Worm (Caenorhabditis elegans) whole organism, L2 larva: ENCODE measurements around the gene tmc-1.

Experiments used
- R02D3.7 ChIP-seq: fragments of 150-350 bp; optimal IDR thresholded peaks from 2 replicates; lab custom pipeline; 2014; ENCODE audit warnings: missing biosample characterization, missing genetic modification characterization
- aly-2 ChIP-seq: fragments of 150-350 bp; optimal IDR thresholded peaks from 2 replicates; lab custom pipeline; 2014; ENCODE audit warnings: missing biosample characterization, missing genetic modification characterization
- ceh-82 ChIP-seq: fragments of 150-350 bp; optimal IDR thresholded peaks from 2 replicates; lab custom pipeline; 2014; ENCODE audit warnings: missing biosample characterization, missing genetic modification characterization
- fos-1 ChIP-seq: fragments of 150-350 bp; optimal IDR thresholded peaks from 2 replicates; lab custom pipeline; 2014; ENCODE audit warnings: missing biosample characterization, missing genetic modification characterization
- mdl-1 ChIP-seq, 2 experiments: fragments of 150-350 bp in 1 of 2; sonication (generic microtip) in 1 of 2; optimal IDR thresholded peaks; 2 replicates each; lab custom pipeline; 2017; ENCODE audit warnings: missing biosample characterization in 2 of 2, missing genetic modification characterization in 2 of 2
- sem-4 ChIP-seq: fragments of 150-350 bp; optimal IDR thresholded peaks from 2 replicates; lab custom pipeline; 2014; ENCODE audit warnings: missing biosample characterization, missing genetic modification reagents, missing genetic modification characterization
- snpc-4 ChIP-seq: fragments of 150-350 bp; optimal IDR thresholded peaks from 2 replicates; lab custom pipeline; 2014; ENCODE audit warnings: missing biosample characterization, missing genetic modification characterization
- unc-62 ChIP-seq: fragments of 150-350 bp; optimal IDR thresholded peaks from 2 replicates; lab custom pipeline; 2014; ENCODE audit warnings: missing biosample characterization, missing genetic modification reagents, missing genetic modification characterization
- ztf-11 ChIP-seq: sonication (generic microtip); optimal IDR thresholded peaks from 2 replicates; lab custom pipeline; 2017; ENCODE audit warnings: missing biosample characterization, missing genetic modification characterization

ce11 chrX:1121575-1121974 is 40.4 kb upstream of the tmc-1 start:
- TF ChIP-seq R02D3.7 (tag; lab: Kevin White, UChicago), result no peak
- TF ChIP-seq unc-62 (GFP tag; lab: Kevin White, UChicago), result no peak
- no peak for TF ChIP-seq snpc-4
- no peak for TF ChIP-seq ceh-82 (tag; lab: Kevin White, UChicago)
- TF ChIP-seq fos-1, result no peak
- TF ChIP-seq ztf-11 (tag; lab: Kevin White, UChicago), result no peak
- no peak for TF ChIP-seq aly-2 (tag; lab: Kevin White, UChicago)
- no peak for TF ChIP-seq sem-4 (tag; lab: Kevin White, UChicago)
- TF ChIP-seq mdl-1 (tag; optimal IDR thresholded peaks at IDR 0.05; lab: Kevin White, UChicago), result no peak
